Fruit fly (Drosophila melanogaster): ENCODE data around the gene Tpi.

DNA sequence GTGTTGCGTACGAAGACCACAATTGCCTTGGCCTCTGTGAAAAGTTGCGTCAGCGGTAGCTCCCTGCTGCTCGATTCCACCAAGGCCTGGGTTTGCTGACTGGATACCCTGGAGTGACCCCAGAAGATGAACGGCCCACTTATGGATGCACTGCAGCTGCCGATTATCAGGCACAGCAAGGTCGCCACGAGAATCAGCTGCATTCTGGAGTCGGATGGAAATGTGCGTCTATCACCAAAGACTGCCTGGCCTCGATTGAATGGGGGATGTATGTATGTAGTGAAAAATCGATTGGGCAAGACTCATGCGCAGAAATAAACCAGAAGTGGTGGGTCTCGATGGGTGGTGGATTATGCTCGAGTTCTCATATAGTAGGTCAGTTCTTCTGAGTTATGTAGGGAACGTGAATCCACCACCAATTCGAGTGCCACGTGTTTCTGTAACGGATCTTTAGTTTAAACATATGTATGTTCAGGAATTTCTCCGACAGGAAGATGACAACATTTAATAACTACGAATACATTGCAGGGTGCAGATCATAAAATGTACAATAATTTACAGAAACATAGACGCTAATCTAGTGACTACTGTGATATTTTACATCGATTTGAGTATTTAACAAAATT lies 31.9 kb upstream of the Tpi start, which contains the start of gene VhaAC45RP:
- TF ChIP-seq pan (optimal IDR thresholded peaks at IDR 0.05) (no peak), Myc (optimal IDR thresholded peaks at IDR 0.05) (no peak), Rel (GFP tag; optimal IDR thresholded peaks at IDR 0.05) (no peak), Rel (tag; optimal IDR thresholded peaks at IDR 0.05) (no peak), ey (GFP tag; optimal IDR thresholded peaks at IDR 0.05) (no peak), psq (GFP tag; optimal IDR thresholded peaks at IDR 0.05) (no peak), tai (GFP tag; optimal IDR thresholded peaks at IDR 0.05) (no peak), GATAd (GFP tag; optimal IDR thresholded peaks at IDR 0.05) (no peak), usp (GFP tag; optimal IDR thresholded peaks at IDR 0.05) (no peak), brk (GFP tag; optimal IDR thresholded peaks at IDR 0.05) (no peak), lola (GFP tag; optimal IDR thresholded peaks at IDR 0.05) (no peak), CrebA (GFP tag; optimal IDR thresholded peaks at IDR 0.05; ENCODE audit: borderline replicate concordance) (no peak)

All from whole organism, wandering third instar larva.